Fruit fly (Drosophila melanogaster) whole organism, wandering third instar larva: ENCODE data around the gene Lk.
A peak's percentile ranks its signal among the peaks of the same experiment; 100 is the strongest.

ENCODE experiments used
- CrebA ChIP-seq: fragments of 200-800 bp; sonication (Bioruptor generic); optimal IDR thresholded peaks from 2 replicates; lab custom pipeline; 2016; ENCODE audit warnings: missing biosample characterization, mild to moderate bottlenecking, missing genetic modification characterization, borderline replicate concordance
- Hr78 ChIP-seq: fragments of >200 bp; optimal IDR thresholded peaks from 2 replicates; lab custom pipeline; 2017; ENCODE audit warnings: missing biosample characterization, missing genetic modification characterization
- Hr83 ChIP-seq: fragments of 200-300 bp; sonication (Bioruptor generic); optimal IDR thresholded peaks from 2 replicates; lab custom pipeline; 2016; ENCODE audit warnings: missing biosample characterization, mild to moderate bottlenecking, missing genetic modification characterization, moderate library complexity; ENCODE audit not compliant: poor library complexity, severe bottlenecking
- Jra ChIP-seq: sonication (Bioruptor generic); optimal IDR thresholded peaks from 2 replicates; lab custom pipeline; 2016; ENCODE audit warnings: missing biosample characterization, missing genetic modification characterization
- Mio ChIP-seq: sonication (Bioruptor generic); optimal IDR thresholded peaks from 2 replicates; lab custom pipeline; 2016; ENCODE audit warnings: missing biosample characterization, missing genetic modification characterization
- Myc ChIP-seq: fragments of >200 bp; optimal IDR thresholded peaks from 2 replicates; lab custom pipeline; 2017
- N ChIP-seq: fragments of >200 bp; optimal IDR thresholded peaks from 2 replicates; lab custom pipeline; 2018; ENCODE audit warnings: missing biosample characterization, missing external identifiers, missing genetic modification characterization
- OdsH ChIP-seq: fragments of 200-800 bp; sonication (Bioruptor generic); optimal IDR thresholded peaks from 2 replicates; lab custom pipeline; 2016; ENCODE audit warnings: missing biosample characterization, mild to moderate bottlenecking, missing genetic modification characterization
- Sp1 ChIP-seq: fragments of 200-800 bp; sonication (Bioruptor generic); optimal IDR thresholded peaks from 3 replicates; lab custom pipeline; 2019; ENCODE audit warnings: missing biosample characterization, mild to moderate bottlenecking, missing genetic modification characterization, moderate library complexity
- Vsx2 ChIP-seq: fragments of 200-300, 225-300 bp; sonication (Bioruptor generic); optimal IDR thresholded peaks from 2 replicates; lab custom pipeline; 2018; ENCODE audit warnings: missing biosample characterization, missing genetic modification characterization; ENCODE audit not compliant: partially characterized antibody
- br ChIP-seq: fragments of 200-800 bp; sonication (Bioruptor generic); optimal IDR thresholded peaks from 2 replicates; lab custom pipeline; 2016; ENCODE audit warnings: missing biosample characterization, missing genetic modification characterization
- brk ChIP-seq: fragments of 200-800 bp; sonication (Bioruptor generic); optimal IDR thresholded peaks from 2 replicates; lab custom pipeline; 2016; ENCODE audit warnings: missing biosample characterization, mild to moderate bottlenecking, missing genetic modification characterization
- dl ChIP-seq, 2 experiments: fragments of 175-275, 200-275 bp in 1 of 2; fragments of 200-275 bp in 1 of 2; sonication (Bioruptor generic); optimal IDR thresholded peaks; lab custom pipeline; 2018; ENCODE audit warnings: mild to moderate bottlenecking in 2 of 2, missing biosample characterization in 2 of 2, missing genetic modification characterization in 2 of 2, moderate library complexity in 2 of 2; ENCODE audit not compliant: partially characterized antibody in 2 of 2, insufficient read depth in 1 of 2
- dsf ChIP-seq: sonication (Bioruptor generic); optimal IDR thresholded peaks from 2 replicates; lab custom pipeline; 2016; ENCODE audit warnings: missing biosample characterization, missing genetic modification characterization, borderline replicate concordance
- ey ChIP-seq: fragments of 200-800 bp; sonication (Bioruptor generic); optimal IDR thresholded peaks from 2 replicates; lab custom pipeline; 2016; ENCODE audit warnings: missing biosample characterization, missing genetic modification characterization
- foxo ChIP-seq, 2 experiments: fragments of 200-800 bp; sonication (Bioruptor generic); optimal IDR thresholded peaks; 2 replicates in 1 of 2; 3 replicates in 1 of 2; lab custom pipeline; 2016 to 2017; ENCODE audit warnings: missing biosample characterization in 2 of 2, missing genetic modification characterization in 2 of 2
- pan ChIP-seq: fragments of >200 bp; optimal IDR thresholded peaks from 2 replicates; lab custom pipeline; 2017
- rgr ChIP-seq: fragments of 200-800 bp; sonication (Bioruptor generic); optimal IDR thresholded peaks from 3 replicates; lab custom pipeline; 2016; ENCODE audit warnings: missing biosample characterization, mild to moderate bottlenecking, missing genetic modification characterization
- tai ChIP-seq: sonication (Bioruptor generic); optimal IDR thresholded peaks from 2 replicates; lab custom pipeline; 2016; ENCODE audit warnings: missing biosample characterization, missing genetic modification characterization
- woc ChIP-seq: sonication (Bioruptor generic); optimal IDR thresholded peaks from 2 replicates; lab custom pipeline; 2016; ENCODE audit warnings: missing biosample characterization, mild to moderate bottlenecking, missing genetic modification characterization

Gene Lk

dm6 chr3L:14521590-14521989 is 39.0 kb downstream of the Lk start, which contains the start of gene CG4613:
Gene CG4613 (minus strand): TSS chr3L:14521690.
- TF ChIP-seq dl (GFP tag; optimal IDR thresholded peaks at IDR 0.05; lab: Kevin White, UChicago; ENCODE audit: insufficient read depth in 1 of 2, partially characterized antibody in 2 of 2) (no peak), pan (lab: Kevin White, UChicago) (no peak), tai (GFP tag; lab: Kevin White, UChicago) (no peak)
- TF ChIP-seq, all 38 proteins: peak for 0

dm6 chr3L:14517525-14517924 is 43.0 kb downstream of the Lk start, which contains the start of gene CG9592:
Gene CG9592 (plus strand): TSS chr3L:14517825.
- TF ChIP-seq ey (GFP tag; lab: Kevin White, UChicago) (no peak), Myc (lab: Kevin White, UChicago) (no peak), rgr (GFP tag; lab: Kevin White, UChicago) (no peak), Jra (GFP tag; lab: Kevin White, UChicago) (no peak), br (GFP tag; lab: Kevin White, UChicago) (no peak), Mio (GFP tag; lab: Kevin White, UChicago) (no peak), Sp1 (GFP tag; lab: Kevin White, UChicago) (no peak), foxo (GFP tag; optimal IDR thresholded peaks at IDR 0.05; lab: Kevin White, UChicago) (no peak), dl (GFP tag; optimal IDR thresholded peaks at IDR 0.05; lab: Kevin White, UChicago; ENCODE audit: insufficient read depth in 1 of 2, partially characterized antibody in 2 of 2) (no peak)

dm6 chr3L:14515690-14516089 is 44.9 kb downstream of the Lk start:
- TF ChIP-seq Vsx2 (GFP tag; lab: Kevin White, UChicago) (no peak), OdsH (GFP tag; lab: Kevin White, UChicago) (no peak), Hr78 (GFP tag; lab: Kevin White, UChicago) (no peak), Hr83 (GFP tag; lab: Kevin White, UChicago) (no peak), ey (GFP tag; lab: Kevin White, UChicago) (no peak), dsf (GFP tag; lab: Kevin White, UChicago) (no peak), br (GFP tag; lab: Kevin White, UChicago) (no peak)
- TF ChIP-seq, all 38 proteins: peak for 0

- TF ChIP-seq brk (GFP tag; lab: Kevin White, UChicago), result peak; percentile 6
- no peak for TF ChIP-seq CrebA (GFP tag; lab: Kevin White, UChicago)
- TF ChIP-seq N (GFP tag; lab: Kevin White, UChicago), result no peak
- TF ChIP-seq rgr (GFP tag; lab: Kevin White, UChicago), result no peak
- TF ChIP-seq Myc (lab: Kevin White, UChicago), result peak; percentile 53
- TF ChIP-seq woc, result no peak
- TF ChIP-seq br (GFP tag; lab: Kevin White, UChicago), result no peak
- TF ChIP-seq, all 38 proteins: peak for 2
These were observed 47.3 kb downstream of the Lk start for dm6 chr3L:14513286-14513685.
